Fruit fly (Drosophila melanogaster) whole organism, embryonic: ENCODE measurements around the gene ninaE.

Source experiments
- BEAF-32 ChIP-seq: fragments of 200-800 bp; sonication (Bioruptor generic); optimal IDR thresholded peaks from 3 replicates; lab custom pipeline; 2017; ENCODE audit warnings: missing biosample characterization, missing genetic modification characterization, mild to moderate bottlenecking, moderate library complexity, missing genetic modification reagents
- Bteb2 ChIP-seq: fragments of 200-800 bp; sonication (Bioruptor generic); optimal IDR thresholded peaks from 2 replicates; lab custom pipeline; 2016; ENCODE audit warnings: missing biosample characterization, missing genetic modification characterization
- CG10366 ChIP-seq: fragments of 200-800 bp; sonication (Bioruptor generic); IDR thresholded peaks from 2 replicates; pipeline ENCODE4 v1.3.6; 2022; ENCODE audit warnings: missing biosample characterization, missing genetic modification characterization
- CG11093 ChIP-seq: fragments of 200-800 bp; sonication (Bioruptor generic); IDR thresholded peaks from 3 replicates; pipeline ENCODE4 v1.3.6; 2022; ENCODE audit warnings: missing biosample characterization, missing genetic modification characterization
- CG11695 ChIP-seq: fragments of 200-800 bp; sonication (Bioruptor generic); IDR thresholded peaks from 3 replicates; pipeline ENCODE4 v1.3.6; 2022; ENCODE audit warnings: missing biosample characterization, missing genetic modification characterization
- CG11696 ChIP-seq: fragments of 200-800 bp; sonication (Bioruptor generic); IDR thresholded peaks from 2 replicates; pipeline ENCODE4 v1.3.6; 2022; ENCODE audit warnings: missing biosample characterization, missing genetic modification characterization
- CG12769 ChIP-seq: fragments of 200-800 bp; sonication (Bioruptor generic); optimal IDR thresholded peaks from 2 replicates; lab custom pipeline; 2019; ENCODE audit warnings: missing biosample characterization, mild to moderate bottlenecking, missing genetic modification characterization, moderate library complexity
- CG2120 ChIP-seq: fragments of 200-800 bp; sonication (Bioruptor generic); optimal IDR thresholded peaks from 3 replicates; lab custom pipeline; 2016; ENCODE audit warnings: missing biosample characterization, missing genetic modification characterization
- CG3065 ChIP-seq: fragments of 200-800 bp; sonication (Bioruptor generic); optimal IDR thresholded peaks from 2 replicates; lab custom pipeline; 2016; ENCODE audit warnings: missing biosample characterization, missing genetic modification characterization
- CG32532 ChIP-seq: fragments of 200-800 bp; sonication (Bioruptor generic); IDR thresholded peaks from 2 replicates; pipeline ENCODE4 v1.3.6; 2022; ENCODE audit warnings: missing biosample characterization, missing genetic modification characterization
- CG34376 ChIP-seq: fragments of 200-800 bp; sonication (Bioruptor generic); optimal IDR thresholded peaks from 2 replicates; lab custom pipeline; 2018; ENCODE audit warnings: missing biosample characterization, mild to moderate bottlenecking, missing genetic modification characterization
- CG4328 ChIP-seq: fragments of 200-800 bp; sonication (Bioruptor generic); optimal IDR thresholded peaks from 3 replicates; lab custom pipeline; 2017; ENCODE audit warnings: missing biosample characterization, missing genetic modification reagents, missing genetic modification characterization
- CG4404 ChIP-seq: fragments of 200-800 bp; sonication (Bioruptor generic); IDR thresholded peaks from 2 replicates; pipeline ENCODE4 v1.3.6; 2022; ENCODE audit warnings: missing biosample characterization, missing genetic modification characterization
- CG6854 ChIP-seq: fragments of 200-800 bp; sonication (Bioruptor generic); optimal IDR thresholded peaks from 3 replicates; lab custom pipeline; 2017; ENCODE audit warnings: missing biosample characterization, mild to moderate bottlenecking, missing genetic modification characterization
- CG9932 ChIP-seq: fragments of 200-800 bp; sonication (Bioruptor generic); IDR thresholded peaks from 2 replicates; pipeline ENCODE4 v1.3.6; 2022; ENCODE audit warnings: missing biosample characterization, missing genetic modification characterization
- Dip3 ChIP-seq: fragments of 200-800 bp; sonication (Bioruptor generic); optimal IDR thresholded peaks from 3 replicates; lab custom pipeline; 2016; ENCODE audit warnings: missing biosample characterization, missing genetic modification characterization
- Ets65A ChIP-seq: fragments of 200-800 bp; sonication (Bioruptor generic); peaks from one replicate; lab custom pipeline; 2016; ENCODE audit warnings: missing biosample characterization, missing genetic modification characterization
- H15 ChIP-seq: fragments of 200-800 bp; sonication (Bioruptor generic); IDR thresholded peaks from 3 replicates; pipeline ENCODE4 v1.3.6; 2022; ENCODE audit warnings: missing biosample characterization, missing genetic modification characterization
- H2.0 ChIP-seq: fragments of 200-800 bp; sonication (Bioruptor generic); IDR thresholded peaks from 2 replicates; pipeline ENCODE4 v1.3.6; 2022; ENCODE audit warnings: missing biosample characterization, missing genetic modification characterization
- HLH3B ChIP-seq: fragments of 200-800 bp; sonication (Bioruptor generic); IDR thresholded peaks from 2 replicates; pipeline ENCODE4 v1.3.6; 2022; ENCODE audit warnings: missing biosample characterization, missing genetic modification characterization
- Med ChIP-seq: fragments of 200-800 bp; sonication (Bioruptor generic); peaks from one replicate; lab custom pipeline; 2016; ENCODE audit warnings: missing biosample characterization, missing genetic modification characterization, mild to moderate bottlenecking, inconsistent platforms, moderate library complexity
- Myb ChIP-seq: fragments of 200-800 bp; sonication (Bioruptor generic); optimal IDR thresholded peaks from 2 replicates; lab custom pipeline; 2016; ENCODE audit warnings: missing biosample characterization, missing genetic modification characterization
- Nf-YA ChIP-seq: fragments of 200-800 bp; sonication (Bioruptor generic); IDR thresholded peaks from 2 replicates; pipeline ENCODE4 v1.3.6; 2022; ENCODE audit warnings: missing biosample characterization, missing genetic modification characterization
- Opbp ChIP-seq: fragments of 200-800 bp; sonication (Bioruptor generic); IDR thresholded peaks from 3 replicates; pipeline ENCODE4 v1.3.6; 2022; ENCODE audit warnings: missing biosample characterization, missing genetic modification characterization; ENCODE audit not compliant: partially characterized antibody
- Sox102F ChIP-seq: fragments of 200-800 bp; sonication (Bioruptor generic); optimal IDR thresholded peaks from 2 replicates; lab custom pipeline; 2018; ENCODE audit warnings: missing biosample characterization, mild to moderate bottlenecking, missing genetic modification characterization, moderate library complexity
- Xbp1 ChIP-seq: fragments of 200-800 bp; sonication (Bioruptor generic); optimal IDR thresholded peaks from 3 replicates; lab custom pipeline; 2016; ENCODE audit warnings: missing biosample characterization, mild to moderate bottlenecking, missing genetic modification characterization
- amos ChIP-seq: fragments of 200-800 bp; sonication (Bioruptor generic); IDR thresholded peaks from 2 replicates; pipeline ENCODE4 v1.3.6; 2022; ENCODE audit warnings: missing biosample characterization, missing genetic modification characterization; ENCODE audit not compliant: partially characterized antibody
- chn ChIP-seq: fragments of 200-800 bp; sonication (Bioruptor generic); optimal IDR thresholded peaks from 2 replicates; lab custom pipeline; 2016; ENCODE audit warnings: missing biosample characterization, missing genetic modification characterization
- dati ChIP-seq: fragments of 200-800 bp; sonication (Bioruptor generic); IDR thresholded peaks from 2 replicates; pipeline ENCODE4 v1.3.6; 2022; ENCODE audit warnings: missing biosample characterization, missing genetic modification characterization
- gem ChIP-seq: fragments of 200-800 bp; sonication (Bioruptor generic); optimal IDR thresholded peaks from 2 replicates; lab custom pipeline; 2019; ENCODE audit warnings: missing biosample characterization, mild to moderate bottlenecking, missing genetic modification characterization, moderate library complexity
- gsb ChIP-seq: fragments of 200-800 bp; sonication (Bioruptor generic); IDR thresholded peaks from 2 replicates; pipeline ENCODE4 v1.3.6; 2022; ENCODE audit warnings: missing biosample characterization, missing genetic modification characterization
- kni ChIP-seq: fragments of 200-800 bp; sonication (Bioruptor generic); optimal IDR thresholded peaks from 3 replicates; lab custom pipeline; 2017; ENCODE audit warnings: mild to moderate bottlenecking, missing biosample characterization, missing genetic modification reagents, missing genetic modification characterization
- lmd ChIP-seq: fragments of 200-800 bp; sonication (Bioruptor generic); IDR thresholded peaks from 2 replicates; pipeline ENCODE4 v1.3.6; 2022; ENCODE audit warnings: missing biosample characterization, missing genetic modification characterization
- oc ChIP-seq: fragments of 200-800 bp; sonication (Bioruptor generic); optimal IDR thresholded peaks from 2 replicates; lab custom pipeline; 2018; ENCODE audit warnings: missing biosample characterization, mild to moderate bottlenecking, missing genetic modification characterization, moderate library complexity
- pfk ChIP-seq: fragments of 200-800 bp; sonication (Bioruptor generic); optimal IDR thresholded peaks from 2 replicates; lab custom pipeline; 2018; ENCODE audit warnings: missing biosample characterization, mild to moderate bottlenecking, missing genetic modification characterization, moderate library complexity
- pho ChIP-seq: fragments of 200-800 bp; sonication (Bioruptor generic); optimal IDR thresholded peaks from 2 replicates; lab custom pipeline; 2016; ENCODE audit warnings: missing biosample characterization, missing genetic modification characterization
- prd ChIP-seq, 3 experiments: fragments of >200 bp in 2 of 3; fragments of 200-800 bp in 1 of 3; sonication (Bioruptor generic) in 1 of 3; optimal IDR thresholded peaks in 2 of 3; IDR thresholded peaks in 1 of 3; 2 replicates in 2 of 3; 3 replicates in 1 of 3; pipeline versions ENCODE4 v1.3.6 to Lab custom; 2017 to 2022; ENCODE audit warnings: missing biosample characterization in 1 of 3, missing genetic modification characterization in 1 of 3
- row ChIP-seq: fragments of 200-800 bp; sonication (Bioruptor generic); IDR thresholded peaks from 3 replicates; pipeline ENCODE4 v1.3.6; 2022; ENCODE audit warnings: missing biosample characterization, missing genetic modification characterization
- sens ChIP-seq: fragments of 200-800 bp; sonication (Bioruptor generic); peaks from one replicate; lab custom pipeline; 2016; ENCODE audit warnings: missing biosample characterization, missing genetic modification characterization
- sisA ChIP-seq: fragments of 200-800 bp; sonication (Bioruptor generic); IDR thresholded peaks from 2 replicates; pipeline ENCODE4 v1.3.6; 2022; ENCODE audit warnings: missing biosample characterization, missing genetic modification characterization
- slbo ChIP-seq: fragments of 200-800 bp; sonication (Bioruptor generic); IDR thresholded peaks from 2 replicates; pipeline ENCODE4 v1.3.6; 2022; ENCODE audit warnings: missing biosample characterization, missing genetic modification characterization
- so ChIP-seq: fragments of 200-800 bp; sonication (Bioruptor generic); IDR thresholded peaks from 3 replicates; pipeline ENCODE4 v1.3.6; 2022; ENCODE audit warnings: missing biosample characterization, missing genetic modification characterization
- sob ChIP-seq: fragments of 200-800 bp; sonication (Bioruptor generic); IDR thresholded peaks from 2 replicates; pipeline ENCODE4 v1.3.6; 2022; ENCODE audit warnings: missing biosample characterization, missing genetic modification characterization
- sr ChIP-seq: fragments of 200-800 bp; sonication (Bioruptor generic); IDR thresholded peaks from 3 replicates; pipeline ENCODE4 v1.3.6; 2022; ENCODE audit warnings: missing biosample characterization, missing genetic modification characterization
- stc ChIP-seq: fragments of 200-800 bp; sonication (Bioruptor generic); IDR thresholded peaks from 2 replicates; pipeline ENCODE4 v1.3.6; 2022; ENCODE audit warnings: missing biosample characterization, missing genetic modification characterization
- stwl ChIP-seq: fragments of 200-800 bp; sonication (Bioruptor generic); optimal IDR thresholded peaks from 3 replicates; lab custom pipeline; 2018; ENCODE audit warnings: missing biosample characterization, mild to moderate bottlenecking, missing genetic modification characterization, moderate library complexity
- trh ChIP-seq: fragments of 200-800 bp; sonication (Bioruptor generic); optimal IDR thresholded peaks from 2 replicates; lab custom pipeline; 2016; ENCODE audit warnings: missing biosample characterization, missing genetic modification characterization
- ttk ChIP-seq: fragments of 200-800 bp; sonication (Bioruptor generic); IDR thresholded peaks from 2 replicates; pipeline ENCODE4 v2.1.2; 2022; ENCODE audit warnings: missing biosample characterization, missing genetic modification characterization
- vvl ChIP-seq: fragments of 200-800 bp; sonication (Bioruptor generic); IDR thresholded peaks from 2 replicates; pipeline ENCODE4 v1.3.6; 2022; ENCODE audit warnings: missing biosample characterization, missing genetic modification characterization
- wor ChIP-seq: fragments of 200-800 bp; sonication (Bioruptor generic); IDR thresholded peaks from 2 replicates; pipeline ENCODE4 v1.3.6; 2022; ENCODE audit warnings: missing biosample characterization, missing genetic modification characterization

The ninaE gene

dm6 chr3R:19891363-19891762 is 3.4 kb upstream of the ninaE start:
- TF ChIP-seq dati (GFP tag; lab: Robert Waterston, UW): no peak
- TF ChIP-seq ttk (GFP tag; lab: Robert Waterston, UW): 0 out of 2 replicates have a peak, but pooled peaks have one; percentile 8
- no peak for TF ChIP-seq Dip3 (GFP tag; lab: Kevin White, UChicago)
- peak; percentile 6 for TF ChIP-seq gem (tag; lab: Kevin White, UChicago)
- TF ChIP-seq pho (GFP tag; lab: Kevin White, UChicago): no peak
- TF ChIP-seq Sox102F (GFP tag; lab: Kevin White, UChicago): peak; percentile 8
- TF ChIP-seq prd (optimal IDR thresholded peaks at IDR 0.05; lab: Kevin White, UChicago): no peak
- 0 out of 3 replicates have a peak, but pooled peaks have one; percentile 6 for TF ChIP-seq prd (GFP tag; IDR thresholded peaks at IDR 0.05; lab: Robert Waterston, UW)
- no peak for TF ChIP-seq chn (GFP tag; lab: Kevin White, UChicago)
- TF ChIP-seq sens: peak; percentile 74
- peak; percentile 29; the same call in 1 of the 3 replicates for TF ChIP-seq row (GFP tag; lab: Robert Waterston, UW)
- TF ChIP-seq wor (GFP tag; lab: Robert Waterston, UW): 0 out of 2 replicates have a peak, but pooled peaks have one; percentile 10
- TF ChIP-seq CG11696: peak; percentile 84
- TF ChIP-seq H2.0 (GFP tag; lab: Robert Waterston, UW): peak; percentile 18; the same call in 1 of the 2 replicates
- peak; percentile 10; the same call in 1 of the 2 replicates for TF ChIP-seq CG32532 (GFP tag; lab: Robert Waterston, UW)
- peak; percentile 5 for TF ChIP-seq Xbp1 (GFP tag; lab: Kevin White, UChicago)
- 0 out of 2 replicates have a peak, but pooled peaks have one; percentile 19 for TF ChIP-seq sob
- TF ChIP-seq Ets65A (GFP tag; lab: Kevin White, UChicago): peak; percentile 13
- TF ChIP-seq CG10366 (GFP tag; lab: Robert Waterston, UW): no peak
- no peak for TF ChIP-seq CG2120 (GFP tag; lab: Kevin White, UChicago)
- TF ChIP-seq slbo (GFP tag; lab: Robert Waterston, UW): peak; percentile 23; the same call in 1 of the 2 replicates
- 0 out of 3 replicates have a peak, but pooled peaks have one; percentile 30 for TF ChIP-seq sr (GFP tag; lab: Robert Waterston, UW)
- peak; percentile 71 for TF ChIP-seq pfk
- peak; percentile 43; the same call in 1 of the 2 replicates for TF ChIP-seq vvl (GFP tag; lab: Robert Waterston, UW)
- TF ChIP-seq CG11093 (GFP tag; lab: Robert Waterston, UW): no peak
- TF ChIP-seq CG12769 (tag; lab: Kevin White, UChicago): peak; percentile 85
- peak; percentile 24; the same call in 1 of the 2 replicates for TF ChIP-seq CG9932 (GFP tag; lab: Robert Waterston, UW)
- TF ChIP-seq HLH3B (GFP tag; lab: Robert Waterston, UW): peak; percentile 23; the same call in 1 of the 2 replicates
- TF ChIP-seq Med: peak; percentile 50
- 0 out of 2 replicates have a peak, but pooled peaks have one; percentile 23 for TF ChIP-seq stc (GFP tag; lab: Robert Waterston, UW)
- TF ChIP-seq Nf-YA: 0 out of 2 replicates have a peak, but pooled peaks have one; percentile 22
- no peak for TF ChIP-seq Bteb2 (GFP tag; lab: Kevin White, UChicago)
- peak; percentile 15; the same call in 1 of the 2 replicates for TF ChIP-seq sisA
- TF ChIP-seq amos (GFP tag; lab: Robert Waterston, UW): no peak
- 0 out of 2 replicates have a peak, but pooled peaks have one; percentile 22 for TF ChIP-seq lmd (GFP tag; lab: Robert Waterston, UW)

- TF ChIP-seq BEAF-32 (peak; percentile 41), CG4328 (GFP tag; lab: Kevin White, UChicago) (no peak), CG11695 (GFP tag; lab: Robert Waterston, UW) (peak; percentile 46; the same call in 1 of the 3 replicates), trh (GFP tag; lab: Kevin White, UChicago) (no peak), oc (tag; lab: Kevin White, UChicago) (no peak), Myb (no peak), gsb (GFP tag; lab: Robert Waterston, UW) (no peak), H15 (GFP tag; lab: Robert Waterston, UW) (no peak), Opbp (GFP tag; lab: Robert Waterston, UW) (no peak), CG4404 (GFP tag; lab: Robert Waterston, UW) (no peak), CG6854 (no peak), CG3065 (no peak), stwl (tag; lab: Kevin White, UChicago) (no peak), CG34376 (GFP tag; lab: Kevin White, UChicago) (no peak), kni (GFP tag; lab: Kevin White, UChicago) (no peak), so (peak; percentile 71; the same call in 1 of the 3 replicates)
Observed at dm6 chr3R:19890340-19890998, 2.5 kb upstream of the ninaE start, which contains the start of gene CG4733. TSS of gene CG4733 (plus strand) at chr3R:19890689.
